Fruit fly (Drosophila melanogaster) whole organism, wandering third instar larva: ENCODE results near the gene CG34012.

Experiments
- Abd-B ChIP-seq: fragments of >200 bp; optimal IDR thresholded peaks from 2 replicates; lab custom pipeline; 2017; ENCODE audit warnings: missing biosample characterization, missing genetic modification characterization
- CG9705 ChIP-seq: fragments of 200-800 bp; sonication (Bioruptor generic); optimal IDR thresholded peaks from 2 replicates; lab custom pipeline; 2018; ENCODE audit warnings: missing biosample characterization, mild to moderate bottlenecking, missing genetic modification characterization
- CrebA ChIP-seq: fragments of 200-800 bp; sonication (Bioruptor generic); optimal IDR thresholded peaks from 2 replicates; lab custom pipeline; 2016; ENCODE audit warnings: missing biosample characterization, mild to moderate bottlenecking, missing genetic modification characterization, borderline replicate concordance
- Dfd ChIP-seq: fragments of >200 bp; optimal IDR thresholded peaks from 2 replicates; lab custom pipeline; 2017; ENCODE audit warnings: missing biosample characterization, missing genetic modification characterization
- Dif ChIP-seq: fragments of 200-275, 200-300 bp; sonication (Bioruptor generic); optimal IDR thresholded peaks from 2 replicates; lab custom pipeline; 2018; ENCODE audit warnings: missing biosample characterization, missing genetic modification characterization; ENCODE audit not compliant: partially characterized antibody
- HLH106 ChIP-seq: fragments of 200-800 bp; optimal IDR thresholded peaks from 3 replicates; lab custom pipeline; 2019; ENCODE audit warnings: missing biosample characterization, mild to moderate bottlenecking, missing genetic modification characterization, moderate library complexity
- Hnf4 ChIP-seq: fragments of 200-800 bp; sonication (Bioruptor generic); optimal IDR thresholded peaks from 2 replicates; lab custom pipeline; 2016; ENCODE audit warnings: missing biosample characterization, mild to moderate bottlenecking, missing genetic modification characterization
- Hr78 ChIP-seq: fragments of >200 bp; optimal IDR thresholded peaks from 2 replicates; lab custom pipeline; 2017; ENCODE audit warnings: missing biosample characterization, missing genetic modification characterization
- Hr83 ChIP-seq: fragments of 200-300 bp; sonication (Bioruptor generic); optimal IDR thresholded peaks from 2 replicates; lab custom pipeline; 2016; ENCODE audit warnings: missing biosample characterization, mild to moderate bottlenecking, missing genetic modification characterization, moderate library complexity; ENCODE audit not compliant: poor library complexity, severe bottlenecking
- Jra ChIP-seq: sonication (Bioruptor generic); optimal IDR thresholded peaks from 2 replicates; lab custom pipeline; 2016; ENCODE audit warnings: missing biosample characterization, missing genetic modification characterization
- Mio ChIP-seq: sonication (Bioruptor generic); optimal IDR thresholded peaks from 2 replicates; lab custom pipeline; 2016; ENCODE audit warnings: missing biosample characterization, missing genetic modification characterization
- Myc ChIP-seq: fragments of >200 bp; optimal IDR thresholded peaks from 2 replicates; lab custom pipeline; 2017
- N ChIP-seq: fragments of >200 bp; optimal IDR thresholded peaks from 2 replicates; lab custom pipeline; 2018; ENCODE audit warnings: missing biosample characterization, missing external identifiers, missing genetic modification characterization
- OdsH ChIP-seq: fragments of 200-800 bp; sonication (Bioruptor generic); optimal IDR thresholded peaks from 2 replicates; lab custom pipeline; 2016; ENCODE audit warnings: missing biosample characterization, mild to moderate bottlenecking, missing genetic modification characterization
- Rel ChIP-seq, 2 experiments: fragments of 200-800 bp; sonication (Bioruptor generic) in 1 of 2; optimal IDR thresholded peaks; 2 replicates in 1 of 2; 3 replicates in 1 of 2; lab custom pipeline; 2016 to 2019; ENCODE audit warnings: mild to moderate bottlenecking in 2 of 2, missing biosample characterization in 2 of 2, missing genetic modification characterization in 2 of 2, moderate library complexity in 1 of 2
- Sp1 ChIP-seq: fragments of 200-800 bp; sonication (Bioruptor generic); optimal IDR thresholded peaks from 3 replicates; lab custom pipeline; 2019; ENCODE audit warnings: missing biosample characterization, mild to moderate bottlenecking, missing genetic modification characterization, moderate library complexity
- Vsx2 ChIP-seq: fragments of 200-300, 225-300 bp; sonication (Bioruptor generic); optimal IDR thresholded peaks from 2 replicates; lab custom pipeline; 2018; ENCODE audit warnings: missing biosample characterization, missing genetic modification characterization; ENCODE audit not compliant: partially characterized antibody
- br ChIP-seq: fragments of 200-800 bp; sonication (Bioruptor generic); optimal IDR thresholded peaks from 2 replicates; lab custom pipeline; 2016; ENCODE audit warnings: missing biosample characterization, missing genetic modification characterization
- brk ChIP-seq: fragments of 200-800 bp; sonication (Bioruptor generic); optimal IDR thresholded peaks from 2 replicates; lab custom pipeline; 2016; ENCODE audit warnings: missing biosample characterization, mild to moderate bottlenecking, missing genetic modification characterization
- dl ChIP-seq, 2 experiments: fragments of 175-275, 200-275 bp in 1 of 2; fragments of 200-275 bp in 1 of 2; sonication (Bioruptor generic); optimal IDR thresholded peaks; lab custom pipeline; 2018; ENCODE audit warnings: mild to moderate bottlenecking in 2 of 2, missing biosample characterization in 2 of 2, missing genetic modification characterization in 2 of 2, moderate library complexity in 2 of 2; ENCODE audit not compliant: partially characterized antibody in 2 of 2, insufficient read depth in 1 of 2
- dmrt93B ChIP-seq: fragments of 200-800 bp; sonication (Bioruptor generic); optimal IDR thresholded peaks from 2 replicates; lab custom pipeline; 2018; ENCODE audit warnings: missing biosample characterization, mild to moderate bottlenecking, missing genetic modification characterization
- dsf ChIP-seq: sonication (Bioruptor generic); optimal IDR thresholded peaks from 2 replicates; lab custom pipeline; 2016; ENCODE audit warnings: missing biosample characterization, missing genetic modification characterization, borderline replicate concordance
- fru ChIP-seq: fragments of 200-800 bp; sonication (Bioruptor generic); optimal IDR thresholded peaks from 3 replicates; lab custom pipeline; 2016; ENCODE audit warnings: missing biosample characterization, mild to moderate bottlenecking, missing genetic modification characterization
- h ChIP-seq: fragments of 200-800 bp; sonication (Bioruptor generic); optimal IDR thresholded peaks from 3 replicates; lab custom pipeline; 2016; ENCODE audit warnings: missing biosample characterization, mild to moderate bottlenecking, missing genetic modification characterization
- jim ChIP-seq: fragments of 175-275, 200-325 bp; sonication (Bioruptor generic); optimal IDR thresholded peaks from 2 replicates; lab custom pipeline; 2016; ENCODE audit warnings: missing biosample characterization, mild to moderate bottlenecking, missing genetic modification characterization
- lola ChIP-seq: fragments of >200 bp; optimal IDR thresholded peaks from 2 replicates; lab custom pipeline; 2017; ENCODE audit warnings: missing biosample characterization, missing genetic modification characterization
- pan ChIP-seq: fragments of >200 bp; optimal IDR thresholded peaks from 2 replicates; lab custom pipeline; 2017
- psq ChIP-seq: fragments of 200-800 bp; sonication (Bioruptor generic); optimal IDR thresholded peaks from 3 replicates; lab custom pipeline; 2017; ENCODE audit warnings: missing biosample characterization, mild to moderate bottlenecking, missing genetic modification characterization, moderate library complexity
- rgr ChIP-seq: fragments of 200-800 bp; sonication (Bioruptor generic); optimal IDR thresholded peaks from 3 replicates; lab custom pipeline; 2016; ENCODE audit warnings: missing biosample characterization, mild to moderate bottlenecking, missing genetic modification characterization
- sage ChIP-seq: fragments of 200-800 bp; sonication (Bioruptor generic); optimal IDR thresholded peaks from 2 replicates; lab custom pipeline; 2016; ENCODE audit warnings: missing biosample characterization, mild to moderate bottlenecking, missing genetic modification characterization
- sv ChIP-seq: fragments of 200-800 bp; sonication (Bioruptor generic); optimal IDR thresholded peaks from 3 replicates; lab custom pipeline; 2016; ENCODE audit warnings: missing biosample characterization, missing genetic modification characterization
- tai ChIP-seq: sonication (Bioruptor generic); optimal IDR thresholded peaks from 2 replicates; lab custom pipeline; 2016; ENCODE audit warnings: missing biosample characterization, missing genetic modification characterization
- usp ChIP-seq: fragments of >200 bp; optimal IDR thresholded peaks from 2 replicates; lab custom pipeline; 2017; ENCODE audit warnings: missing biosample characterization, missing genetic modification characterization
- woc ChIP-seq: sonication (Bioruptor generic); optimal IDR thresholded peaks from 2 replicates; lab custom pipeline; 2016; ENCODE audit warnings: missing biosample characterization, mild to moderate bottlenecking, missing genetic modification characterization

The CG34012 gene

DNA sequence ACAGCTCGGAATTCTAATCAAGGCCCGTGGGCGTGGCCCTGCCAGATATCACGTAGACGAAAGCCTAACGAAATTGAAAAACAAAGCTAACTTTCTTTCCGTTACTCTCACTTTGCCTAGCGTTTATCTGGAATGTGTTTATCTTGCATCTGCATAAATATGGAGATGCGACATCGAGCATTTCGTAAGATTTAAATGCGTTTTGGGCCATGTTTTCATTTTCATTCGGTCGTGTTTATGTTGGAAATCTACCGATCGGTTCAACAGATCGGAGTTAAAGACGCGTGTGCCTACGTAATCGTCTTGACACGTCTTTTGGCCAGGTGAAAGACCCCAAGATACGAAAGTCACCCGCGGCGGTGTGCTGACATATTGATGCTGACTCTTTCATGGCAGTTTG is 38.4 kb upstream of the CG34012 start:
- no peak for TF ChIP-seq fru (GFP tag; lab: Kevin White, UChicago)
- TF ChIP-seq rgr (GFP tag; lab: Kevin White, UChicago), result no peak
- no peak for TF ChIP-seq sage (GFP tag; lab: Kevin White, UChicago)
- no peak for TF ChIP-seq CrebA (GFP tag; lab: Kevin White, UChicago)
- TF ChIP-seq sv (GFP tag; lab: Kevin White, UChicago), result no peak
- no peak for TF ChIP-seq usp (GFP tag; lab: Kevin White, UChicago)
- TF ChIP-seq Sp1 (GFP tag; lab: Kevin White, UChicago), result no peak
- no peak for TF ChIP-seq Hr78 (GFP tag; lab: Kevin White, UChicago)
- TF ChIP-seq Hr83 (GFP tag; lab: Kevin White, UChicago), result no peak
- no peak for TF ChIP-seq woc
- no peak for TF ChIP-seq Vsx2 (GFP tag; lab: Kevin White, UChicago)
- TF ChIP-seq, all 38 proteins: peak for 0

DNA sequence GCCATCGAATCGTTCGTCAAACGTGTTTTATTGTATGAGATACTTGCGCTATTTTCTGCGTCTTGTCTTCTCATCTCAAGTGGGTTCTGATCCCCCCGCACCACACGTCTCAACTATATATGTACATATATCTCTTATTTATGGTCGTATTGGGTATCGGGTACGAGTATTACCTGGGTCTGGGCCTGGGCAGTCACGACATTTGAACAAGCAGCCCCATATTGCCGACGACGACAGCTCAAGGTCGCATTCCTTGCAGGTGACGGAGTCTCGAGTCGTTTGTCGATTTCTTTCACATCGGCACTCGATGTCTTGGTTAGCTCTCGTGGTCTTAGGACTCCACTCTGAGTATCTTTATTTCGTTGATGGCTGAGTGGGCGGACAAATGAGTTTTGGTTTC is 35.8 kb upstream of the CG34012 start:
- TF ChIP-seq br (GFP tag; lab: Kevin White, UChicago) (no peak), dmrt93B (GFP tag; lab: Kevin White, UChicago) (no peak), Hnf4 (GFP tag; lab: Kevin White, UChicago) (no peak), Myc (lab: Kevin White, UChicago) (no peak), CG9705 (GFP tag; lab: Kevin White, UChicago) (no peak), pan (no peak), Dif (GFP tag; lab: Kevin White, UChicago) (no peak), Jra (GFP tag; lab: Kevin White, UChicago) (no peak), N (no peak)

DNA sequence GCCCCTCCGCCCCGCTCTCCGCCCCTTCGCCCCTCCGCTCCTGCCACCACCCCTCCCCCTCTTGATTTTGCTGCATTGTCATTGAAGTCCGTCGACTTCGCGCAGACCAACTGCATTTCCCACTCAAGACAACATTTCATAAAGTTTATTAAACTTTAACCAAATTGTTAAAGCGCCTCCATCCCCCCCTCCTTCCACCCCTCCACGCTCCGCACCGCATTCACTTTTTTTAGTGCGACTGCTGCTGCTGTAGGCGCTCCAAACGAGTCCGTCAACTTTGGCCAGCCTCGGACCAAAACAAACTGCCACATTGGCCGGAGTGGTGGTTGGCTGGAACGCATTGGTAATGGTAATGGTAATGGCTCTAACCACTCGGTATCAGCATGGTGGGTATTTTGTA is 29.6 kb upstream of the CG34012 start:
- TF ChIP-seq Dfd (GFP tag; lab: Kevin White, UChicago) (no peak), dmrt93B (GFP tag; lab: Kevin White, UChicago) (no peak), psq (GFP tag; lab: Kevin White, UChicago) (no peak), Myc (lab: Kevin White, UChicago) (no peak), lola (GFP tag; lab: Kevin White, UChicago) (no peak), dl (GFP tag; optimal IDR thresholded peaks at IDR 0.05; lab: Kevin White, UChicago; ENCODE audit: insufficient read depth in 1 of 2, partially characterized antibody in 2 of 2) (no peak), dsf (no peak), Sp1 (GFP tag; lab: Kevin White, UChicago) (no peak), fru (GFP tag; lab: Kevin White, UChicago) (no peak), pan (no peak), br (GFP tag; lab: Kevin White, UChicago) (no peak), HLH106 (tag; lab: Kevin White, UChicago) (no peak), woc (no peak), sv (GFP tag; lab: Kevin White, UChicago) (no peak), Abd-B (no peak), h (GFP tag; lab: Kevin White, UChicago) (no peak)
- TF ChIP-seq, all 38 proteins: peak for 0

DNA sequence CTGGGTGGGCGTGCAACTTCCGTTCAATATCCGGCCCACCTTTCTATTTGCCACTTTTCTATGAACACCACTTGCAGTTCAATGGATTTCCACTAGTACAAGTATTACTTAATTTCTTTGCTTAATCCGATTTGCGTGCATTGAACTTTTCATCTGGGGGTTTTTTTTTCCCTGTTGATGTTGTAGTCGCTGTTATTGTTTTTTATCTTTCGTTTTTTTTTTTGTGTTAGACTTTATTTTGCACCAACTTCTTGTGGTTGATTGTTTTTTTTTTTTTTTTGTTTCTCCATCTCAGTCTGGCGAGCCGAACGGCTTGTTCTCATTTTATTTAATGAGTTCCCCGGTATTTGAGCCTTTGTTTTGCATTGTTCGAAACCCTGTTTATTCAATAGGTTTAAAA is 27.0 kb upstream of the CG34012 start:
- TF ChIP-seq OdsH (GFP tag; lab: Kevin White, UChicago) (no peak), CrebA (GFP tag; lab: Kevin White, UChicago) (no peak), woc (no peak), Rel (GFP tag; optimal IDR thresholded peaks at IDR 0.05; lab: Kevin White, UChicago) (no peak), Rel (tag; optimal IDR thresholded peaks at IDR 0.05; lab: Kevin White, UChicago) (no peak), HLH106 (tag; lab: Kevin White, UChicago) (no peak), CG9705 (GFP tag; lab: Kevin White, UChicago) (no peak), rgr (GFP tag; lab: Kevin White, UChicago) (no peak), fru (GFP tag; lab: Kevin White, UChicago) (no peak), pan (no peak), Hr78 (GFP tag; lab: Kevin White, UChicago) (no peak), brk (GFP tag; lab: Kevin White, UChicago) (no peak)

DNA sequence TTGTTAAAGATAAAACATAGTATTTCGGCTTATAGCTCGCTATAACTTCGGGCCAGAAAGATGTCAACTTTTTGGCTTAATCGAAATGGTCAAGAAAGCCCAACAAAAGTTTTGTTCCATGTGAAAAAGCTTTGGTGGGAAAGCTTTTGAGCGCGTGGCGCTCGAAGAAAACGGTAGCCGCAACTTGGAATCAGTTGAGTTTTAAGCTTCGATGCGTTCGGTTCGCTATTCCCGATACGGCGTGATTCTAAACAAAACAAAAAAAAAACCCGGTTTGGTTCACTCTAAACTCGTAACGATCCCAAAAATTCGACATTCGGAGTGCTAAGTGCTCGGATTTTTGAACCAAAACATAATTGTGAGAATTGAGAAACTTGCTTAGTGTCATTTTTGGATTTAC is 26.5 kb upstream of the CG34012 start, which contains the start of gene IRSp53:
TSS of gene IRSp53 (plus strand) at position 204 of the 400 bp plus-strand sequence.
- no peak for TF ChIP-seq Vsx2 (GFP tag; lab: Kevin White, UChicago)
- no peak for TF ChIP-seq Mio (GFP tag; lab: Kevin White, UChicago)
- TF ChIP-seq tai (GFP tag; lab: Kevin White, UChicago), result no peak
- TF ChIP-seq OdsH (GFP tag; lab: Kevin White, UChicago), result no peak
- TF ChIP-seq CrebA (GFP tag; lab: Kevin White, UChicago), result peak; percentile 20
- no peak for TF ChIP-seq Hnf4 (GFP tag; lab: Kevin White, UChicago)
- TF ChIP-seq jim (GFP tag; lab: Kevin White, UChicago), result no peak
- TF ChIP-seq sv (GFP tag; lab: Kevin White, UChicago), result no peak
